Fruit fly (Drosophila melanogaster): ENCODE measurements around the gene rux.

dm6 chrX:6007502-6007901 lies 30.1 kb downstream of the rux start:
- TF ChIP-seq HLH106 (tag; optimal IDR thresholded peaks at IDR 0.05): no peak
- no peak for TF ChIP-seq usp (GFP tag; optimal IDR thresholded peaks at IDR 0.05)
- no peak for TF ChIP-seq CG32264 (GFP tag; optimal IDR thresholded peaks at IDR 0.05)
- TF ChIP-seq Myc (optimal IDR thresholded peaks at IDR 0.05): no peak
- TF ChIP-seq Hnf4 (GFP tag; optimal IDR thresholded peaks at IDR 0.05): no peak
- no peak for TF ChIP-seq pan (optimal IDR thresholded peaks at IDR 0.05)
- no peak for TF ChIP-seq lola (GFP tag; optimal IDR thresholded peaks at IDR 0.05)
- no peak for TF ChIP-seq CrebA (GFP tag; optimal IDR thresholded peaks at IDR 0.05; ENCODE audit: borderline replicate concordance)

All from whole organism, wandering third instar larva.